Worm (Caenorhabditis elegans) whole organism, late embryonic: ENCODE results near the gene ZK218.11.

ENCODE experiments used
- C08G9.2 ChIP-seq: sonication (generic microtip); optimal IDR thresholded peaks from 2 replicates; lab custom pipeline; 2016; ENCODE audit warnings: mild to moderate bottlenecking, missing genetic modification characterization, moderate library complexity, missing compliant biosample characterization
- C38D4.7 ChIP-seq: fragments of 200-800 bp; sonication (Bioruptor generic); optimal IDR thresholded peaks from 2 replicates; lab custom pipeline; 2018; ENCODE audit warnings: mild to moderate bottlenecking, missing genetic modification characterization, moderate library complexity, missing compliant biosample characterization
- F13H6.1 ChIP-seq: sonication (generic microtip); optimal IDR thresholded peaks from 2 replicates; lab custom pipeline; 2016; ENCODE audit warnings: missing genetic modification characterization, missing compliant biosample characterization
- K09A11.1 ChIP-seq: sonication (generic microtip); optimal IDR thresholded peaks from 2 replicates; lab custom pipeline; 2017; ENCODE audit warnings: antibody characterized with exemption, mild to moderate bottlenecking, missing genetic modification characterization, missing compliant biosample characterization; ENCODE audit not compliant: insufficient read depth
- ahr-1 ChIP-seq: sonication (generic microtip); optimal IDR thresholded peaks from 2 replicates; lab custom pipeline; 2016; ENCODE audit warnings: missing genetic modification characterization, missing compliant biosample characterization
- ceh-14 ChIP-seq: sonication (generic microtip); optimal IDR thresholded peaks from 2 replicates; lab custom pipeline; 2016; ENCODE audit warnings: missing genotype, missing genetic modification characterization, missing compliant biosample characterization
- ceh-19 ChIP-seq: fragments of 200-800 bp; sonication (Bioruptor generic); optimal IDR thresholded peaks from 2 replicates; lab custom pipeline; 2018; ENCODE audit warnings: mild to moderate bottlenecking, missing genetic modification characterization, missing compliant biosample characterization
- ceh-24 ChIP-seq: sonication (generic microtip); optimal IDR thresholded peaks from 2 replicates; lab custom pipeline; 2016; ENCODE audit warnings: mild to moderate bottlenecking, missing genetic modification characterization, missing compliant biosample characterization
- ceh-45 ChIP-seq: fragments of 200-800 bp; sonication (Bioruptor generic); IDR thresholded peaks from 2 replicates; pipeline ENCODE4 v1.3.6; 2022; ENCODE audit warnings: missing genetic modification reagents, missing genetic modification characterization, missing compliant biosample characterization
- ceh-48 ChIP-seq: sonication (generic microtip); optimal IDR thresholded peaks from 2 replicates; lab custom pipeline; 2016; ENCODE audit warnings: missing genetic modification characterization, inconsistent platforms, missing compliant biosample characterization
- che-1 ChIP-seq: sonication (generic microtip); optimal IDR thresholded peaks from 2 replicates; lab custom pipeline; 2016; ENCODE audit warnings: mild to moderate bottlenecking, missing genetic modification characterization, missing compliant biosample characterization
- dmd-4 ChIP-seq: sonication (generic microtip); optimal IDR thresholded peaks from 2 replicates; lab custom pipeline; 2016; ENCODE audit warnings: borderline replicate concordance, missing genetic modification characterization, missing compliant biosample characterization
- elt-2 ChIP-seq: sonication (generic microtip); optimal IDR thresholded peaks from 2 replicates; lab custom pipeline; 2016; ENCODE audit warnings: missing genetic modification reagents, missing genetic modification characterization, missing compliant biosample characterization
- elt-4 ChIP-seq: sonication (generic microtip); optimal IDR thresholded peaks from 2 replicates; lab custom pipeline; 2016; ENCODE audit warnings: missing genetic modification characterization, missing compliant biosample characterization
- ets-4 ChIP-seq: sonication (generic microtip); optimal IDR thresholded peaks from 2 replicates; lab custom pipeline; 2016; ENCODE audit warnings: missing genetic modification characterization, missing compliant biosample characterization
- fax-1 ChIP-seq: sonication (generic microtip); optimal IDR thresholded peaks from 2 replicates; lab custom pipeline; 2016; ENCODE audit warnings: missing genotype, missing genetic modification characterization, missing compliant biosample characterization
- fkh-10 ChIP-seq: fragments of 150-350 bp; optimal IDR thresholded peaks from 2 replicates; lab custom pipeline; 2014; ENCODE audit warnings: missing biosample characterization, missing genetic modification reagents, missing genetic modification characterization
- hlh-30 ChIP-seq: sonication (generic microtip); optimal IDR thresholded peaks from 2 replicates; lab custom pipeline; 2017; ENCODE audit warnings: antibody characterized with exemption, missing genetic modification characterization, missing compliant biosample characterization; ENCODE audit not compliant: insufficient read depth
- hlh-8 ChIP-seq: sonication (generic microtip); optimal IDR thresholded peaks from 2 replicates; lab custom pipeline; 2016; ENCODE audit warnings: missing genotype, missing genetic modification characterization, missing compliant biosample characterization
- lim-6 ChIP-seq: sonication (generic microtip); optimal IDR thresholded peaks from 2 replicates; lab custom pipeline; 2016; ENCODE audit warnings: missing genetic modification characterization, missing compliant biosample characterization
- mec-3 ChIP-seq: sonication (generic microtip); optimal IDR thresholded peaks from 2 replicates; lab custom pipeline; 2016; ENCODE audit warnings: borderline replicate concordance, missing genetic modification characterization, missing compliant biosample characterization
- nfya-1 ChIP-seq: sonication (generic microtip); optimal IDR thresholded peaks from 2 replicates; lab custom pipeline; 2017; ENCODE audit warnings: missing genetic modification characterization, mild to moderate bottlenecking, missing compliant biosample characterization, antibody characterized with exemption, moderate library complexity
- nhr-11 ChIP-seq: fragments of 150-350 bp; optimal IDR thresholded peaks from 2 replicates; lab custom pipeline; 2014; ENCODE audit warnings: missing biosample characterization, missing genetic modification characterization
- nhr-232 ChIP-seq: sonication (generic microtip); optimal IDR thresholded peaks from 2 replicates; lab custom pipeline; 2016; ENCODE audit warnings: missing genetic modification characterization, missing compliant biosample characterization
- npax-4 ChIP-seq: sonication (generic microtip); optimal IDR thresholded peaks from 2 replicates; lab custom pipeline; 2016; ENCODE audit warnings: missing genetic modification characterization, missing compliant biosample characterization
- odd-2 ChIP-seq: sonication (generic microtip); optimal IDR thresholded peaks from 2 replicates; lab custom pipeline; 2017; ENCODE audit warnings: antibody characterized with exemption, mild to moderate bottlenecking, missing genetic modification characterization, missing compliant biosample characterization
- pax-1 ChIP-seq: fragments of 150-350 bp; optimal IDR thresholded peaks from 2 replicates; lab custom pipeline; 2014; ENCODE audit warnings: missing biosample characterization, missing genetic modification characterization
- pha-2 ChIP-seq: sonication (generic microtip); optimal IDR thresholded peaks from 2 replicates; lab custom pipeline; 2017; ENCODE audit warnings: mild to moderate bottlenecking, missing genetic modification characterization, missing compliant biosample characterization
- pha-4 ChIP-seq: fragments of 150-350 bp; optimal IDR thresholded peaks from 2 replicates; lab custom pipeline; 2018; ENCODE audit warnings: missing biosample characterization, missing genetic modification reagents, missing genetic modification characterization
- pqm-1 ChIP-seq: sonication (generic microtip); optimal IDR thresholded peaks from 2 replicates; lab custom pipeline; 2016; ENCODE audit warnings: missing genetic modification characterization, missing compliant biosample characterization
- pros-1 ChIP-seq: fragments of 150-350 bp; optimal IDR thresholded peaks from 2 replicates; lab custom pipeline; 2014; ENCODE audit warnings: missing biosample characterization, missing genetic modification reagents, missing genetic modification characterization
- ref-2 ChIP-seq: sonication (generic microtip); optimal IDR thresholded peaks from 2 replicates; lab custom pipeline; 2016; ENCODE audit warnings: missing genetic modification characterization, missing compliant biosample characterization
- rnt-1 ChIP-seq: sonication (generic microtip); optimal IDR thresholded peaks from 2 replicates; lab custom pipeline; 2016; ENCODE audit warnings: missing genetic modification characterization, missing compliant biosample characterization
- sdc-2 ChIP-seq: sonication (generic microtip); optimal IDR thresholded peaks from 2 replicates; lab custom pipeline; 2016; ENCODE audit warnings: missing genotype, missing genetic modification characterization, missing compliant biosample characterization
- sox-2 ChIP-seq: fragments of 200-800 bp; sonication (Bioruptor generic); IDR thresholded peaks from 2 replicates; pipeline ENCODE4 v1.3.6; 2022; ENCODE audit warnings: missing genetic modification reagents, missing genetic modification characterization, missing compliant biosample characterization
- sox-4 ChIP-seq: sonication (generic microtip); optimal IDR thresholded peaks from 2 replicates; lab custom pipeline; 2017; ENCODE audit warnings: mild to moderate bottlenecking, missing genetic modification characterization, inconsistent platforms, missing compliant biosample characterization
- syd-9 ChIP-seq: sonication (generic microtip); optimal IDR thresholded peaks from 2 replicates; lab custom pipeline; 2016; ENCODE audit warnings: mild to moderate bottlenecking, missing genetic modification characterization, moderate library complexity, missing compliant biosample characterization
- tbx-2 ChIP-seq: sonication (generic microtip); optimal IDR thresholded peaks from 2 replicates; lab custom pipeline; 2016; ENCODE audit warnings: missing genetic modification characterization, missing compliant biosample characterization
- ttx-3 ChIP-seq: sonication (generic microtip); optimal IDR thresholded peaks from 2 replicates; lab custom pipeline; 2016; ENCODE audit warnings: missing genetic modification reagents, missing genetic modification characterization, missing compliant biosample characterization
- unc-42 ChIP-seq: sonication (generic microtip); optimal IDR thresholded peaks from 2 replicates; lab custom pipeline; 2016; ENCODE audit warnings: missing genotype, missing genetic modification characterization, missing compliant biosample characterization
- unc-86 ChIP-seq: sonication (generic microtip); optimal IDR thresholded peaks from 2 replicates; lab custom pipeline; 2016; ENCODE audit warnings: missing genetic modification characterization, missing compliant biosample characterization
- ztf-16 ChIP-seq: sonication (generic microtip); optimal IDR thresholded peaks from 2 replicates; lab custom pipeline; 2017; ENCODE audit warnings: missing genetic modification characterization, missing compliant biosample characterization

Gene ZK218.11

ce11 chrV:17079795-17080194 is 28.4 kb downstream of the ZK218.11 start, which contains the start of gene srw-20:
TSS of gene srw-20 (minus strand) at chrV:17079895.
- no peak for TF ChIP-seq nfya-1
- TF ChIP-seq sox-2: no peak
- TF ChIP-seq pax-1 (tag; lab: Kevin White, UChicago): no peak
- TF ChIP-seq ref-2: no peak
- TF ChIP-seq elt-2: no peak

- TF ChIP-seq pros-1 (tag; lab: Kevin White, UChicago) (no peak), syd-9 (tag; lab: Kevin White, UChicago) (no peak), mec-3 (tag; lab: Kevin White, UChicago) (no peak), odd-2 (tag; lab: Kevin White, UChicago) (no peak), K09A11.1 (tag; lab: Kevin White, UChicago) (no peak), fkh-10 (GFP tag; lab: Kevin White, UChicago) (no peak), ceh-19 (no peak), pax-1 (tag; lab: Kevin White, UChicago) (no peak), nhr-232 (tag; lab: Kevin White, UChicago) (no peak), pha-4 (tag; lab: Kevin White, UChicago) (no peak), ref-2 (no peak), ztf-16 (tag; lab: Kevin White, UChicago) (no peak), fax-1 (tag; lab: Kevin White, UChicago) (no peak), che-1 (tag; lab: Kevin White, UChicago) (no peak), sox-2 (no peak), C08G9.2 (tag; lab: Kevin White, UChicago) (no peak), ceh-48 (no peak), pha-2 (tag; lab: Kevin White, UChicago) (no peak), nhr-11 (no peak), pqm-1 (tag; lab: Kevin White, UChicago) (no peak)
Measured at ce11 chrV:17077889-17078288, 30.3 kb downstream of the ZK218.11 start, which contains the start of gene T05E12.3. TSS of gene T05E12.3 (minus strand) at chrV:17077989.

ce11 chrV:17075900-17076299 is 32.3 kb downstream of the ZK218.11 start, which contains the start of gene str-125:
TSS of gene str-125 (minus strand) at chrV:17076000.
- TF ChIP-seq F13H6.1 (tag; lab: Kevin White, UChicago): no peak
- no peak for TF ChIP-seq pqm-1 (tag; lab: Kevin White, UChicago)
- no peak for TF ChIP-seq unc-42
- no peak for TF ChIP-seq ttx-3
- TF ChIP-seq lim-6 (tag; lab: Kevin White, UChicago): no peak
- no peak for TF ChIP-seq fkh-10 (GFP tag; lab: Kevin White, UChicago)
- no peak for TF ChIP-seq ets-4
- TF ChIP-seq ceh-24 (tag; lab: Kevin White, UChicago): no peak
- TF ChIP-seq tbx-2 (tag; lab: Kevin White, UChicago): no peak
- no peak for TF ChIP-seq ceh-48
- TF ChIP-seq unc-86 (tag; lab: Kevin White, UChicago): no peak
- TF ChIP-seq ceh-14: no peak
- no peak for TF ChIP-seq ceh-45
- TF ChIP-seq sox-4 (tag; lab: Kevin White, UChicago): no peak
- TF ChIP-seq sdc-2 (tag; lab: Kevin White, UChicago): no peak
- no peak for TF ChIP-seq syd-9 (tag; lab: Kevin White, UChicago)
- no peak for TF ChIP-seq C38D4.7
- no peak for TF ChIP-seq hlh-8 (tag; lab: Kevin White, UChicago)
- TF ChIP-seq elt-4 (tag; lab: Kevin White, UChicago): no peak
- TF ChIP-seq dmd-4 (tag; lab: Kevin White, UChicago): no peak

- TF ChIP-seq ttx-3: no peak
- TF ChIP-seq hlh-30 (tag; lab: Kevin White, UChicago): no peak
- no peak for TF ChIP-seq fkh-10 (GFP tag; lab: Kevin White, UChicago)
- TF ChIP-seq pros-1 (tag; lab: Kevin White, UChicago): no peak
- TF ChIP-seq npax-4 (tag; lab: Kevin White, UChicago): no peak
- no peak for TF ChIP-seq hlh-8 (tag; lab: Kevin White, UChicago)
- TF ChIP-seq rnt-1 (tag; lab: Kevin White, UChicago): no peak
- no peak for TF ChIP-seq pax-1 (tag; lab: Kevin White, UChicago)
- no peak for TF ChIP-seq ahr-1 (tag; lab: Kevin White, UChicago)
Measured at ce11 chrV:17071578-17071977, 36.6 kb downstream of the ZK218.11 start, which contains the start of gene srbc-14. TSS of gene srbc-14 (minus strand) at chrV:17071678.
